Worm (Caenorhabditis elegans) whole organism, midembryonic: ENCODE data around the gene wdfy-3.

ENCODE experiments used
- T22C8.4 ChIP-seq: fragments of 200-800 bp; sonication (Bioruptor generic); IDR thresholded peaks from 2 replicates; pipeline ENCODE4 v1.3.6; 2022; ENCODE audit warnings: missing genetic modification characterization, missing compliant biosample characterization
- cog-1 ChIP-seq: sonication (generic microtip); optimal IDR thresholded peaks from 2 replicates; lab custom pipeline; 2016; ENCODE audit warnings: missing genetic modification characterization, missing compliant biosample characterization
- flt-1 ChIP-seq: fragments of 200-800 bp; sonication (Bioruptor generic); IDR thresholded peaks from 2 replicates; pipeline ENCODE4 v1.3.6; 2022; ENCODE audit warnings: missing genetic modification characterization, missing compliant biosample characterization
- klf-2 ChIP-seq: fragments of 200-800 bp; sonication (Bioruptor generic); conservative IDR thresholded peaks from 2 replicates; pipeline ENCODE4 v1.3.6; 2022; ENCODE audit warnings: missing genetic modification reagents, missing genetic modification characterization, missing compliant biosample characterization
- med-1 ChIP-seq: sonication (generic microtip); optimal IDR thresholded peaks from 2 replicates; lab custom pipeline; 2017; ENCODE audit warnings: missing genetic modification characterization, mild to moderate bottlenecking, missing compliant biosample characterization, antibody characterized with exemption, missing genetic modification reagents; ENCODE audit not compliant: insufficient read depth
- ref-1 ChIP-seq: fragments of 200-800 bp; sonication (Bioruptor generic); conservative IDR thresholded peaks from 2 replicates; pipeline ENCODE4 v1.3.6; 2022; ENCODE audit warnings: missing genetic modification reagents, missing genetic modification characterization, missing compliant biosample characterization
- tab-1 ChIP-seq: fragments of 200-800 bp; sonication (Bioruptor generic); IDR thresholded peaks from 2 replicates; pipeline ENCODE4 v1.3.6; 2022; ENCODE audit warnings: missing genetic modification characterization, missing compliant biosample characterization
- ztf-23 ChIP-seq: fragments of 200-800 bp; sonication (Bioruptor generic); IDR thresholded peaks from 2 replicates; pipeline ENCODE4 v1.3.6; 2022; ENCODE audit warnings: missing genetic modification reagents, missing genetic modification characterization, missing compliant biosample characterization
- ztf-29 ChIP-seq: fragments of 200-800 bp; sonication (Bioruptor generic); IDR thresholded peaks from 2 replicates; pipeline ENCODE4 v1.3.6; 2022; ENCODE audit warnings: missing genetic modification reagents, missing genetic modification characterization, missing compliant biosample characterization

wdfy-3 gene

DNA sequence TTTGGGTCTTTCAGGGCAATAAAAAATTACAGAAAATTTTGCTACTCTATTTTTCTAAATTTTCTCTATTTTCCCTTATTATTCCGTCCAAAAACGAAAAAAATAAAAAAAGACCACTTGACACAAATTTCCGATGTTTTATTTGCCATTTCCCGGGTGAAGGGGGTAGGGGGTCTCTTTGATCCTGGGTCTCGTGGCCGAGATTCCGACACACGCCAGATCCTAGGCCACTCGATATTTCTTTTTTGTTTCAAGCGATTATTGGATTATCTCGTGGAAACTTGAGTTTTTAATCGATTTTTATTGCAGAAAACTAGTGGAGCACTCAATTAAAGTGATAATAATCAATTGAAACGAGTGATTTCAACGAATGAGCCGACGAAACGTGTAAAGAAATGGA lies at the start of gene wdfy-3, which contains the start of gene C26H9A.4:
TSS of gene wdfy-3 (plus strand) at position 308 of the 400 bp plus-strand sequence.
TSS of gene C26H9A.4 (plus strand) at position 317 of the 400 bp plus-strand sequence.
- no peak for TF ChIP-seq cog-1 (tag; lab: Kevin White, UChicago)
- no peak for TF ChIP-seq T22C8.4 (GFP tag; lab: Robert Waterston, UW)
- no peak for TF ChIP-seq klf-2 (GFP tag; lab: Robert Waterston, UW)
- no peak for TF ChIP-seq ref-1 (GFP tag; lab: Robert Waterston, UW)
- no peak for TF ChIP-seq ztf-23
- no peak for TF ChIP-seq med-1
- no peak for TF ChIP-seq tab-1 (GFP tag; lab: Robert Waterston, UW)
- no peak for TF ChIP-seq flt-1 (GFP tag; lab: Robert Waterston, UW)
- no peak for TF ChIP-seq ztf-29 (GFP tag; lab: Robert Waterston, UW)

DNA sequence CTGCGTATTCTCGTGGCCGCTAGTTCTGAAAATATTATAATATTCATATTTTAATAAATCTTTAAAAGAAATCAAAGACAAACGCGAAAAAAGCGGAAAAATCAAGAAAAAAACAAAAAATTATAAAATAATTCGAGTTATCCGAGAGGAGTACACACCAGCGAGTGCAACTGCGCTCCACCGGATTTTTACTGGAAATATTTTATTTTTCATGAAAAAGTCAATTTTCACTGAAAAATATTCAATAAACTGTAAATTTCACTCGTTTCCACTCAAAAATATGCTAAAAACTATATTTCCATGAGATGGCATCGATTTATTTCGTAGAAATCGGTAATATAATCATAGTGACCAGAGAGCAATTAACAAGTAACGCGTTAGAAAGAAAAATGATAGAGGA lies 47.8 kb upstream of the wdfy-3 start, which contains the start of gene Y55D9A.2:
TSS of gene Y55D9A.2 (minus strand) at position 31 of the 400 bp plus-strand sequence.
- TF ChIP-seq ref-1 (GFP tag; lab: Robert Waterston, UW) (no peak), klf-2 (GFP tag; lab: Robert Waterston, UW) (no peak), cog-1 (tag; lab: Kevin White, UChicago) (no peak), flt-1 (GFP tag; lab: Robert Waterston, UW) (0 out of 2 replicates have a peak, but pooled peaks have one; percentile 40), ztf-29 (GFP tag; lab: Robert Waterston, UW) (no peak), tab-1 (GFP tag; lab: Robert Waterston, UW) (no peak), ztf-23 (no peak), med-1 (no peak), T22C8.4 (GFP tag; lab: Robert Waterston, UW) (no peak)

DNA sequence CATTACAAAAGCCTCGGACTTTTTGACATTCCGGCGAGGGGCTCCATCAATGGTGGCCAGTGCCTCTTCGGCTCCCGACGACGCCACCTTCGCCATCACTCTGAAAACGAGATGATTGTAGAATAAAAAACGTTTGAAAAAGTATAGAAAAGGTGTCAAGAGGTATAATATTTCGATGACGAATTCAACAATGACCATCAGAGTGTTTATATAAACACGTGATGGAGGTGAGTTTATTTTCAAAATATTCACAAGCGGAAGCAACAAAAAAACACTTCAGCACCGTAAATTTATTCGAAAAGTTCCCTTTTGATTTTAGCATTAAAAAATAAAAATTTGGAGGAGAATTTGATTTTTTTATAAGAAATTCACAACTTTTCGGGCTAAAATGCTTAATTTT lies 38.6 kb upstream of the wdfy-3 start, which contains the start of gene efa-6:
TSS of gene efa-6 (minus strand) at position 101 of the 400 bp plus-strand sequence.
- TF ChIP-seq ztf-23 (no peak), klf-2 (GFP tag; lab: Robert Waterston, UW) (no peak), T22C8.4 (GFP tag; lab: Robert Waterston, UW) (no peak), ref-1 (GFP tag; lab: Robert Waterston, UW) (no peak), med-1 (no peak), tab-1 (GFP tag; lab: Robert Waterston, UW) (no peak), flt-1 (GFP tag; lab: Robert Waterston, UW) (no peak)

DNA sequence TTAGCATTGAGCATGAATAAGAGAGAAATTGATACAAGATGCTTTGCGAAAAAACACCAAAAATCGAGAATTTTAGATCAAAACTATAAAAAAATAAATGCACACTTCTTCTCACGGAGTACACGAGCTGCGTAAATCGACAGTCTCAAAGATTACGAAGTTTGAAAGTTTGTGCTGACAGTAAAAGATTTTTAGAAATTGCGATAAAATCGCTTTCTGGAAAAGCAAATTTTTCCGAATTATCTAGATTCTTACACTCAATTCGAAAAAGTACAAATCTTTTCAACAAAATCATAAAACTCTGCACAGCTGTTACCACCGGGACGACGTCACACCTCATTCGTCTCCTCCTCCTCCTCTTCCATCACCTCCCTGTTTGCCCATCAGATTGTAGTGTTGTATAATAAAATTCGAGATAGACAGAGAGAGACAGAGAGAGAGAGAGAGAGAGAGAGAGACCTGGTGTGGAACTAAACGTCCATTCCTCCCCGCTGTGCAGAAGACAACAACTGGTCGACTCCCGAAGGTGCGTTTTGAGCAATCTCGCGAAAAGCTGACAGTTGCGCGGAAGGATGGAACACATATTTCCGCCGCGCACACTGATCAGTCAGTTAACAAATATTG lies 38.0 kb upstream of the wdfy-3 start:
- peak; percentile 30 for TF ChIP-seq cog-1 (tag; lab: Kevin White, UChicago)
- no peak for TF ChIP-seq ref-1 (GFP tag; lab: Robert Waterston, UW)
- TF ChIP-seq flt-1 (GFP tag; lab: Robert Waterston, UW): 0 out of 2 replicates have a peak, but pooled peaks have one; percentile 37

DNA sequence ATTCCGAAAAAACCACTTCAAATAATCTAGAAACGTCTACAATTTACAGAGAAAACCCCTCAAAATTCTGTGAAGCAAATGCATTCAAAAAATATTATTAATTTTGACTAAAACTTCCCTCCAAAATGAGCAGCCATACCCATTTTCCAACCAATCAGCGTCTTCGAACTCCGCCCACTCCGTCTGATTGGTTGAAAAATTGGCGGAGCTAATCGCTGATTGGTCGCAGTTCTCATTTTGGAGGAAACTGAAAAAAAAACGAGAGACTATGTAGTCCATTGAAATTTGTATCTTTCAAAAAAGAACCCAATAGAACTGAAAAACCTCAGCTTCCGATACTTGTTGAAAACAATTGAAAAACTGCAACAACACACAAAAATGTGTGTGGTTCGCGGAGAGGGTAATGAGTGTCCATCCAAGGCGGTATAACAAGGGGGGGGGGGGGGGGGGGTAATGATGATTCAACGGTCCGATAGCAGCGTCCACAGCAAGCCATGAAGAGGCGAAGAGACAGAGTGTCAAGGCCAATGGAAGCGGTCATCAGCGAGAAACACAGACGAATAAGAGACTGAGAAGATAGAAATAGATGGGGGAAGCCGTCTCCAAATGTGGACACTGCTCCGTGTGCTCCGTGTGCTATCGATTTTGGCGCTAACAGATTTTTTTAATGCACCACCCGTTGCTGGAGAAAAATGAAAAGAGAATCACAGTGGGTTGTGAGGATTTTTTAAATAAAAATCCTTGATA lies 36.1 kb upstream of the wdfy-3 start:
- no peak for TF ChIP-seq klf-2 (GFP tag; lab: Robert Waterston, UW)
- TF ChIP-seq T22C8.4 (GFP tag; lab: Robert Waterston, UW): no peak
- TF ChIP-seq med-1: no peak
- peak; percentile 74 for TF ChIP-seq flt-1 (GFP tag; lab: Robert Waterston, UW)
- TF ChIP-seq tab-1 (GFP tag; lab: Robert Waterston, UW): peak; percentile 13; the same call in 1 of the 2 replicates
- no peak for TF ChIP-seq cog-1 (tag; lab: Kevin White, UChicago)
- peak; percentile 87 for TF ChIP-seq ztf-29 (GFP tag; lab: Robert Waterston, UW)
- no peak for TF ChIP-seq ref-1 (GFP tag; lab: Robert Waterston, UW)
- TF ChIP-seq ztf-23: no peak

DNA sequence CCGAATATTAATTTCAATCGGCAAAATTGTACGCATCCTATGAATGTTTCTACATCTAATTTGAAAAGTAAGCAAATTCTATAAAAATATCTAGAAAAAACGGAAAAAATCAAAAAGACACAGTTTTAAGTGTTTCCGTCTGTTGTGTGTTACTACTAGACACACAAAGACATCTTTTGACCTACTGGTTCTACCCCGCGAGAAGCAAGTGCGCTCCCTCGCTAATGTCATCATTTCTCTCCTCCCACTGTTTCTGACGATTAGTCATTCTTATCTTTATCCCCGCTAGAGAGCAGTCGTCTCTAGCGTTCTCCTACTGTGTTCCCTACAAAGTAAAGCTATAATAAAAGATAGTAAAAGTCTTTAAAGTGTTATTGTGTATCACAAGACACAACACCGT lies 35.3 kb upstream of the wdfy-3 start:
- no peak for TF ChIP-seq T22C8.4 (GFP tag; lab: Robert Waterston, UW)
- no peak for TF ChIP-seq med-1
- TF ChIP-seq ztf-29 (GFP tag; lab: Robert Waterston, UW): no peak
- TF ChIP-seq ref-1 (GFP tag; lab: Robert Waterston, UW): no peak
- TF ChIP-seq cog-1 (tag; lab: Kevin White, UChicago): no peak
- no peak for TF ChIP-seq flt-1 (GFP tag; lab: Robert Waterston, UW)
- no peak for TF ChIP-seq klf-2 (GFP tag; lab: Robert Waterston, UW)
- TF ChIP-seq tab-1 (GFP tag; lab: Robert Waterston, UW): no peak
- no peak for TF ChIP-seq ztf-23

DNA sequence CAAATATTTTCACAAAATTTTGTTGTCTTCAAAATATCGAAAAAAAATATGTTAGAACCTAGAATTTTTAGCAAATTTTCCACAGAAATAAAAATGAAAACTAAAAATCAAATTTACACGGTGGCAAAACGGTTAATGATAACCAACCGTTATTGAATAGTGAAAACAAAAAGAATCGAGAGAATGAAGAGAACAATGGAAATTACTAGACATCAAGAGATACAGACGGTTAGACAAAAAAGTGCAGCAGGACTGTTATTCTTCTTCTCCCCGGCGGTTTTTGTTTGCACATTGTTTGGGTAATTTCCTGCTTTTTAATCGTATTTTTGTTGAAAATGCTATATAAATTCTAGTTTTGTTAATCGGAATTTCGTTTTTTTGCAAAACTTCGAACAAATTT lies 34.3 kb upstream of the wdfy-3 start:
- TF ChIP-seq ztf-29 (GFP tag; lab: Robert Waterston, UW) (no peak), cog-1 (tag; lab: Kevin White, UChicago) (no peak), klf-2 (GFP tag; lab: Robert Waterston, UW) (no peak), T22C8.4 (GFP tag; lab: Robert Waterston, UW) (no peak), med-1 (no peak), ref-1 (GFP tag; lab: Robert Waterston, UW) (no peak)

DNA sequence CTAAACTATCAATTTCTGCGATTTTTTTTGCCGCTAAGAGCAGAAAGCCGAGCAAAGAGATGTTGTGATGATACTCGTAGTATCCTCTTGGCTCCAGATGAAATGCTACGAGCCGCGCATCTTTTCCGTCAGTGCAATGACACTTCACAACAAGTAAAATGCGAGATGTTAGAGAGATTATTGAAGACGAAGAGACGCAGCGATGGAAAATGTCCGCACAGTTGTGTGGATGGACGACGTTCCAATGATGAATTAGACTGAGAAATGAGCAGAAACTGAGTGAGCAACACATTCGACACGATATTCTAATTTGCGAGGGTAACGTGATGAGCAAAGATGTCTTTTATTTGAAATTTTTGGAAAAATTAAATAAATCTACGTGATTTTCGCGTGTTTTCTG lies 32.3 kb upstream of the wdfy-3 start:
- TF ChIP-seq cog-1 (tag; lab: Kevin White, UChicago) (no peak), klf-2 (GFP tag; lab: Robert Waterston, UW) (no peak), T22C8.4 (GFP tag; lab: Robert Waterston, UW) (no peak), med-1 (no peak), ztf-23 (no peak), flt-1 (GFP tag; lab: Robert Waterston, UW) (no peak), ref-1 (GFP tag; lab: Robert Waterston, UW) (no peak), tab-1 (GFP tag; lab: Robert Waterston, UW) (no peak), ztf-29 (GFP tag; lab: Robert Waterston, UW) (no peak)

DNA sequence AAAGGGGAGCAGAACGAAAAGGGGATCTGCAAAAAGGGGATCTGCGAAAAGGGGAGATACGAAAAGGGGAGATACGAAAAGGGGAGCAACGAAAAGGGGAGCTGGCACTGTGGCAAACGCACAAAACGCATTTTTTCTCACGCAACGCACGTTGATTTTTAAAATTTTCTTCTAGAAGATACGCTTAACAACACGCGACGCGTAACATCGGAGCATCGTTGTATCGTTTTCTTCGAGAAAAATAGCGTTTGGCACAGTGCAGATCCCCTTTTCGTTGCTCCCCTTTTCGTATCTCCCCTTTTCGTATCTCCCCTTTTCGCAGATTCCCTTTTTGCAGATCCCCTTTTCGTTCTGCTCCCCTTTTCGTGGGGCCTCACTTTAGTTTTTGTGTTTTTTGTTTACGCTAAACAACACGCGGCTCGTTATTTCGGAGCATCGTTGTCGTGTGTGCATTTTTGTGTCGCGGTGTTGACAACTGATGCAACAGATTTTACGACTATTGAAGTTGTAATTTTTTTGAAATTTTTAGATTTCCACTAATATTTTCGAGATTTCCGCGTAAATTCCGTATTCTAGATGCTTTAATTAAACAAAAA lies 31.6 kb upstream of the wdfy-3 start:
- 0 out of 2 replicates have a peak, but pooled peaks have one; percentile 26 for TF ChIP-seq ztf-23
- TF ChIP-seq ref-1 (GFP tag; lab: Robert Waterston, UW): 0 out of 2 replicates have a peak, but pooled peaks have one; percentile 12
